Fruit fly (Drosophila melanogaster) Kc167 (cell line): ENCODE results near the gene CG18258.

ENCODE experiments used
- Myc ChIP-seq: fragments of >200 bp; optimal IDR thresholded peaks from 2 replicates; lab custom pipeline; 2017; ENCODE audit warnings: missing external identifiers
- Sin3A ChIP-seq: fragments of >200 bp; optimal IDR thresholded peaks from 2 replicates; lab custom pipeline; 2018; ENCODE audit warnings: missing external identifiers
- h ChIP-seq: fragments of >200 bp; optimal IDR thresholded peaks from 3 replicates; lab custom pipeline; 2018; ENCODE audit warnings: missing external identifiers
- insv ChIP-seq: fragments of >200 bp; optimal IDR thresholded peaks from 3 replicates; lab custom pipeline; 2018; ENCODE audit warnings: missing external identifiers
- psq ChIP-seq: fragments of >200 bp; optimal IDR thresholded peaks from 2 replicates; lab custom pipeline; 2017; ENCODE audit warnings: missing external identifiers
- ttk ChIP-seq: sonication (Bioruptor generic); optimal IDR thresholded peaks from 2 replicates; lab custom pipeline; 2017; ENCODE audit warnings: missing external identifiers

DNA sequence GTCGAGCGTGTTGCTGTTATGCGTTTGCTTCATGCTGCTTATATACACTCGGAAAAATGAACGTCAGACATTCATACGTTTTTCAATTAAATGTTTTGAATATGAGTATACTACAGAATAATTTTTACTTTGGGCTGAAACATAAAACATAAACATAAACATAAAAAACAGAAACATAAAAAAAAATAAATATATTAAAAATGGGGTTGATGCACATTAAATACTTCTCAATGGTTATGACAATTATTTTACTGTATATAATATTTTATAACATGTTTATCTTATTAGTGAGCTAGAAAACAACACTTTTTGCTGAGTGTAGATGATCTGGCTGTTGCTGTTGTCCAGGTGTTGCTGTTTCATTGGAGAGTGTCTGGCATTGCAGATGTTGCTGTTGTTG, 25.3 kb downstream of the CG18258 start:
- TF ChIP-seq h (lab: Kevin White, UChicago) (no peak), psq (lab: Kevin White, UChicago) (no peak), ttk (lab: Kevin White, UChicago) (no peak), insv (lab: Kevin White, UChicago) (no peak), Myc (lab: Kevin White, UChicago) (no peak), Sin3A (lab: Kevin White, UChicago) (no peak)
